Worm (Caenorhabditis elegans) whole organism, L4 larva: Measurements from ENCODE around the gene Y39A1A.10.
A peak's percentile ranks its signal among the peaks of the same experiment; 100 is the strongest.

Source experiments
- ceh-62 ChIP-seq: sonication (generic microtip); optimal IDR thresholded peaks from 2 replicates; lab custom pipeline; 2017; ENCODE audit warnings: missing biosample characterization, missing genetic modification characterization
- hif-1 ChIP-seq, 2 experiments: sonication (generic microtip); optimal IDR thresholded peaks; 2 replicates each; lab custom pipeline; 2016 to 2017; ENCODE audit warnings: missing compliant biosample characterization in 2 of 2, missing genetic modification characterization in 2 of 2, missing genetic modification reagents in 2 of 2, missing genotype in 2 of 2, mild to moderate bottlenecking in 1 of 2
- mdl-1 ChIP-seq, 2 experiments: fragments of 150-350 bp in 1 of 2; sonication (generic microtip) in 1 of 2; optimal IDR thresholded peaks; 2 replicates each; lab custom pipeline; 2014 to 2017; ENCODE audit warnings: missing biosample characterization in 2 of 2, missing genetic modification characterization in 2 of 2
- nhr-11 ChIP-seq: fragments of 150-350 bp; optimal IDR thresholded peaks from 2 replicates; lab custom pipeline; 2014; ENCODE audit warnings: missing biosample characterization, missing genetic modification characterization

DNA sequence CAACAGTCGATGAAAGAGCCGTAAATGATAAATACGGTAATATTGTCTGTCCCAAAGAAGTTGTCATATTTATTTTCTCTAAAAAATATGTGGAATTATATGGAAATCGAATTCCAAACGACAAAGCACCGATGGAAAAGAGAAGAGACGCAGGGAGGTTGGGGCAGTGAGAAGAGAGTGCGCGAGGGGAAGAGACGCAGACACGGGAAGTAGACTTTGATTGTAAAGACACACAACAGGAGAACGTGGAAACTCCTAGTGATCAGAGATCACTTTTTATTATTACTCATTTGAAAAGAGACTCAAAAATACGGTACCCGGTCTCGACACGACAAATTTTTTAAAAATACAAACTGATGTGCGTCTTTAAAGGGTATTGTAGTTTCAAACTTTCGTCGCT is 4.2 kb upstream of the Y39A1A.10 start:
- TF ChIP-seq nhr-11 (tag; lab: Kevin White, UChicago) (no peak), ceh-62 (tag; lab: Kevin White, UChicago) (no peak), hif-1 (tag; optimal IDR thresholded peaks at IDR 0.05; lab: Kevin White, UChicago) (no peak), mdl-1 (tag; optimal IDR thresholded peaks at IDR 0.05; lab: Kevin White, UChicago) (peak in 1 of 2 experiments; percentile 73)
